Worm (Caenorhabditis elegans): ENCODE data around the gene frpr-8.

The frpr-8 gene

DNA sequence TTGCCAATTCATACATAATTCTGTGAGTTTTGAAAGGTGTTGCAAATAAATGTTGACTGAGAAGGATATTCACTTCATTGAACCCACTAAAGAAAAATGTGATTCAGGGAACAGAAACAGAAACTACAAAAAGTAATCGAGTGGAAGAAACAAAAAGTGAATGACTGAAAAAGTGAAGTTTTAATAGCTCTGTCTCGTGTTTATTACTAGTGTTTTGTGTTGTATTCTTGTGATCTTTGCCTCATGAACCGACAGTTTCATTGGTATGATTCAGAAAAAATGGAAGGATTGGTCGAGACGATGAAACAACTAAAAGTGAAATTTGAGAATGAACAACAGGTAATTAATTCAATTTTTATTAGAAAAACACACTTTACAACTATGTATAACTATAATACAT, 19.7 kb upstream of the frpr-8 start (continued):
- TF ChIP-seq hlh-30 (tag; optimal IDR thresholded peaks at IDR 0.05; ENCODE audit: insufficient read depth) = peak; percentile 64
- TF ChIP-seq jun-1 (tag; optimal IDR thresholded peaks at IDR 0.05) = no peak
- no peak for TF ChIP-seq Y5F2A.4 (GFP tag; optimal IDR thresholded peaks at IDR 0.05)
- TF ChIP-seq dmd-9 (GFP tag; IDR thresholded peaks at IDR 0.05) = no peak
- TF ChIP-seq ceh-28 (tag; optimal IDR thresholded peaks at IDR 0.05) = no peak

DNA sequence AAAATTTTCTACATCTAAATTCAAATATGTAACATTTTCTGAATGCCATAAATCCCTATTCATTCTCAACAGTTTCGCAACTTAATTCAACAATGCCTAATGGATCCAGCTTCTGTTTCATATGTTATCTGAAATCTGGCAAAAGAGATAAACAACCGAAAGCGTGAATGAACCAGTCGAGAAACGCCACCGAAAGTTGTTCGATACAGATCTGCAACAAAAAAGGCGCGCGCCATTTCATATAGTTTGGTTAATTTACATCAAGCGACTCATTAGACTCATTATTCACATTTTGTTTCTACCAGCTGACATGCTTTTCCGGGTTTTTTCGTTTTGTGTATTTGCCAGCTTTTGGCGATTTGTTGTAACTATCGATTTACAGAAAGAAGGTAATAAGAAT, 16.0 kb upstream of the frpr-8 start, which contains the start of gene K09E2.1:
K09E2.1 (plus strand) TSS at position 301 of the 400 bp plus-strand sequence.
- TF ChIP-seq ctbp-1 (GFP tag; IDR thresholded peaks at IDR 0.05) (no peak), F49E8.2 (tag; optimal IDR thresholded peaks at IDR 0.05; ENCODE audit: borderline replicate concordance) (no peak), zip-2 (tag; optimal IDR thresholded peaks at IDR 0.05) (no peak), tra-1 (GFP tag; IDR thresholded peaks at IDR 0.05) (no peak), arid-1 (GFP tag; conservative IDR thresholded peaks at IDR 0.05) (no peak), zip-11 (GFP tag; IDR thresholded peaks at IDR 0.05) (no peak), unc-130 (GFP tag; optimal IDR thresholded peaks at IDR 0.05) (no peak), nhr-11 (tag; optimal IDR thresholded peaks at IDR 0.05) (no peak), mes-2 (tag; optimal IDR thresholded peaks at IDR 0.05; ENCODE audit: poor library complexity, severe bottlenecking) (no peak), lin-29 (GFP tag; IDR thresholded peaks at IDR 0.05) (no peak), R02D3.7 (tag; optimal IDR thresholded peaks at IDR 0.05) (no peak), Y48G9A.11 (GFP tag; IDR thresholded peaks at IDR 0.05) (no peak), nhr-76 (tag; optimal IDR thresholded peaks at IDR 0.05) (no peak), D1046.2 (GFP tag; IDR thresholded peaks at IDR 0.05) (no peak), sdz-12 (GFP tag; optimal IDR thresholded peaks at IDR 0.05) (no peak), nhr-48 (tag; optimal IDR thresholded peaks at IDR 0.05) (no peak)

DNA sequence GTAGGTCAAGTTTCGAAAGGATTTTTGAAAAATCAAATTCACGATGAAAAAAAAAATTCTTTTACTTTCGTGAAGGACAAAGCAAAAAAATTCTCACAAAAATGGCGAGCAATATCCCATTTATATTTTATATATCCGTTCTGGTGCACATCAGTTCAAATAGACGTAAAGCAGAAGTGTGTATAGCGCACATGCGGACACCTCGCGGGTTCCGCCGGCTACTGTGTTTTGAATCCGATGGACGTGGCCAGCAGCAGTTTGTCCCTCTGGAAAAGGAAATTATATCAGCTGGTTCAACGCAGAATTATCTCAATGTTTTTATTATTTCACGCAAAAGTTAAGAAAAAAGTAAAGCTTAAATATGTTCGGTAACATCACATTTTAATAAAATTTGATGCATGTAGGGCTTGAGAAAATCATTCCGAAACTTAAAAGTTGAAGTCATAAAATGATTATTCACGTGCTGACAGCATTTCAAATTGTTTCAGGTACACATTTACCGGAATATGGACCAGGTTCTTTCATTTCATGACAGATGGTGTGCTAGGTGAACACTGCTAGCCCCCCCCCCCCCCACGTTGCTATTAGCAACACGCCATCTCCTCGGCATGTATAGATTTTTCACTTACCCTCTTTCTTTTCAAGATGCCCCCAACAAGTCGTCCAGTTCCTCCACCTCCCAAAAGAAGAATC, 6.2 kb downstream of the frpr-8 start, which contains the start of gene jbts-14:
jbts-14 (plus strand) TSS at position 643 of the 693 bp plus-strand sequence.
- TF ChIP-seq snpc-4 (tag; optimal IDR thresholded peaks at IDR 0.05) (no peak), cey-2 (tag; optimal IDR thresholded peaks at IDR 0.05; ENCODE audit: borderline replicate concordance, insufficient read depth) (no peak), D1046.2 (GFP tag; IDR thresholded peaks at IDR 0.05) (no peak)

DNA sequence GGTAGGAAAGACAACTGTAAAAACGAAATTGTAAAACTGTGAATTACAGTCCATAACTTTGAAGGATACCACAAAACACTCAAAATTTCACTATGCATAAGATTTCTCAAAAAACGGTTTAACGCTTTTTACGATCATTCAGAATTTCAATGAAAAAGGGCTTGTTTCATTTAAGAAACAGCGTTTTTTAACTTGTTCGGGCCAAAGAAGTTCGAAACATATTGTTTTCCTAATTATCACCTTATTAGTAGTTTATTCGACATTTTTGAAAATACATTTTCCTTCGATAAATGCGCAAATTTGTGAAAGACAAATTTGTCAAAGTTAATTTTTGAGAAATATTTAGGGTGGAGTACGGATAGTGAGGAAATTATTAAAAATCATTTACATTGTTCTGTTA, 7.2 kb downstream of the frpr-8 start:
- TF ChIP-seq aha-1 (tag) (peak; percentile 90), lin-29 (GFP tag; IDR thresholded peaks at IDR 0.05) (no peak), snpc-1.2 (GFP tag; IDR thresholded peaks at IDR 0.05) (no peak), egl-43 (GFP tag; IDR thresholded peaks at IDR 0.05) (no peak)

DNA sequence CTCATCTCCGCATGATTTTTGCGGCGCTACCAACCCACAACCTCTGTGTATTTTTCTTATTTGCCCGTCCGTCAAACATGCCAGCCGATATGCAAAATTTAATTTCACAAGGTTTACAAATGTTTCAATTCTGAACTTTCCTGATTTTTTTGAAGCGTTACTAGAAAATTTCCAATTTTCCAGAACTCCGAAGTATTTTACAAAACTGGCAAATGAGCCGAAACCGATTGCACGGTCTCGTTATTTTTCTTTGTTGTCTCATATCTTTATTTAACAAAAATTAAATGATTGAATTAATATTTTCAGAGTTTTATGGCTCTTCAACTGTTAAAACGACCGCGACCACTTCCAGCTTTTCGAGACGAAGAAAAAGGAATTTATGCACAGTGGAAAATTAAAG, 10.4 kb downstream of the frpr-8 start, which contains the start of gene F53A9.3:
F53A9.3 (plus strand) TSS at position 301 of the 400 bp plus-strand sequence.
- TF ChIP-seq daf-16 (GFP tag; optimal IDR thresholded peaks at IDR 0.05) (no peak), daf-16 (tag; optimal IDR thresholded peaks at IDR 0.05) (no peak), nhr-41 (GFP tag; IDR thresholded peaks at IDR 0.05) (no peak), nhr-77 (tag; optimal IDR thresholded peaks at IDR 0.05) (no peak), duxl-1 (tag; optimal IDR thresholded peaks at IDR 0.05; ENCODE audit: poor library complexity) (no peak), spr-3 (GFP tag; optimal IDR thresholded peaks at IDR 0.05) (no peak), F10B5.3 (tag; optimal IDR thresholded peaks at IDR 0.05) (no peak), nhr-42 (GFP tag; IDR thresholded peaks at IDR 0.05) (no peak), aha-1 (tag) (no peak), pha-4 (GFP tag; IDR thresholded peaks at IDR 0.05) (no peak), pha-4 (tag; optimal IDR thresholded peaks at IDR 0.05) (no peak), mxl-3 (GFP tag; optimal IDR thresholded peaks at IDR 0.05) (no peak), attf-4 (tag; optimal IDR thresholded peaks at IDR 0.05) (no peak)
